Worm (Caenorhabditis elegans) whole organism, L1 larva: Measurements from ENCODE around the gene B0348.1.
A peak's percentile ranks its signal among the peaks of the same experiment; 100 is the strongest.

Source experiments
- C04F5.9 ChIP-seq: sonication (generic microtip); optimal IDR thresholded peaks from 2 replicates; lab custom pipeline; 2016; ENCODE audit warnings: missing genetic modification characterization, missing compliant biosample characterization
- C16A3.4 ChIP-seq: fragments of 150-350 bp; optimal IDR thresholded peaks from 2 replicates; lab custom pipeline; 2014; ENCODE audit warnings: missing biosample characterization, missing genetic modification characterization
- F16B12.6 ChIP-seq: fragments of 150-350 bp; optimal IDR thresholded peaks from 2 replicates; lab custom pipeline; 2014; ENCODE audit warnings: missing biosample characterization, missing genetic modification characterization
- aha-1 ChIP-seq: fragments of 150-350 bp; optimal IDR thresholded peaks from 2 replicates; lab custom pipeline; 2014; ENCODE audit warnings: missing biosample characterization, missing genetic modification characterization
- alr-1 ChIP-seq: fragments of 200-800 bp; sonication (Bioruptor generic); optimal IDR thresholded peaks from 2 replicates; lab custom pipeline; 2018; ENCODE audit warnings: borderline replicate concordance, mild to moderate bottlenecking, missing genetic modification characterization, missing compliant biosample characterization
- blmp-1 ChIP-seq: fragments of 150-350 bp; optimal IDR thresholded peaks from 2 replicates; lab custom pipeline; 2014; ENCODE audit warnings: missing biosample characterization, missing genetic modification characterization
- ceh-8 ChIP-seq: fragments of 200-800 bp; sonication (Bioruptor generic); optimal IDR thresholded peaks from 2 replicates; lab custom pipeline; 2018; ENCODE audit warnings: mild to moderate bottlenecking, missing genetic modification characterization, moderate library complexity, missing compliant biosample characterization
- ceh-82 ChIP-seq, 3 experiments: fragments of 150-350 bp in 1 of 3; sonication (generic microtip) in 2 of 3; optimal IDR thresholded peaks; 2 replicates each; lab custom pipeline; 2014 to 2017; ENCODE audit warnings: missing biosample characterization in 3 of 3, missing genetic modification characterization in 3 of 3
- ceh-88 ChIP-seq: fragments of 200-800 bp; sonication (Bioruptor generic); IDR thresholded peaks from 2 replicates; pipeline ENCODE4 v1.3.6; 2022; ENCODE audit warnings: missing genetic modification characterization, missing compliant biosample characterization
- ceh-90 ChIP-seq: sonication (generic microtip); optimal IDR thresholded peaks from 2 replicates; lab custom pipeline; 2016; ENCODE audit warnings: missing genetic modification characterization, missing compliant biosample characterization
- ces-1 ChIP-seq: fragments of 150-350 bp; optimal IDR thresholded peaks from 2 replicates; lab custom pipeline; 2014; ENCODE audit warnings: missing biosample characterization, missing genetic modification reagents, missing genetic modification characterization
- dsc-1 ChIP-seq: sonication (generic microtip); optimal IDR thresholded peaks from 2 replicates; lab custom pipeline; 2016; ENCODE audit warnings: mild to moderate bottlenecking, missing genetic modification characterization, missing compliant biosample characterization
- efl-1 ChIP-seq, 4 experiments: fragments of 150-350 bp; optimal IDR thresholded peaks in 3 of 4; peaks in 1 of 4; 1 replicate in 1 of 4; 2 replicates in 3 of 4; lab custom pipeline; 2014; ENCODE audit warnings: missing biosample characterization in 2 of 4, missing genetic modification characterization in 2 of 4, missing genetic modification reagents in 2 of 4
- egl-13 ChIP-seq: sonication (generic microtip); optimal IDR thresholded peaks from 2 replicates; lab custom pipeline; 2016; ENCODE audit warnings: missing genotype, missing genetic modification reagents, missing genetic modification characterization, missing compliant biosample characterization
- elt-3 ChIP-seq, 6 experiments: fragments of 150-350 bp in 1 of 6; sonication (generic microtip); optimal IDR thresholded peaks; 2 replicates each; lab custom pipeline; 2017 to 2018; ENCODE audit warnings: missing biosample characterization in 6 of 6, missing genetic modification characterization in 6 of 6, inconsistent platforms in 1 of 6
- ets-5 ChIP-seq: fragments of 200-800 bp; sonication (Bioruptor generic); IDR thresholded peaks from 2 replicates; pipeline ENCODE4 v1.3.6; 2022; ENCODE audit warnings: missing genetic modification characterization, missing compliant biosample characterization
- fkh-10 ChIP-seq: sonication (generic microtip); optimal IDR thresholded peaks from 2 replicates; lab custom pipeline; 2017; ENCODE audit warnings: missing biosample characterization, missing genetic modification reagents, missing genetic modification characterization
- fkh-4 ChIP-seq: sonication (generic microtip); optimal IDR thresholded peaks from 2 replicates; lab custom pipeline; 2016; ENCODE audit warnings: missing compliant biosample characterization, missing genetic modification characterization, borderline replicate concordance
- fos-1 ChIP-seq: fragments of 150-350 bp; optimal IDR thresholded peaks from 2 replicates; lab custom pipeline; 2014; ENCODE audit warnings: missing biosample characterization, missing genetic modification characterization
- irx-1 ChIP-seq: sonication (generic microtip); optimal IDR thresholded peaks from 2 replicates; lab custom pipeline; 2016; ENCODE audit warnings: missing genetic modification characterization, missing compliant biosample characterization
- isw-1 ChIP-seq: fragments of 200-800 bp; sonication (Bioruptor generic); IDR thresholded peaks from 2 replicates; pipeline ENCODE4 v1.3.6; 2022; ENCODE audit warnings: missing genetic modification characterization, missing compliant biosample characterization
- jun-1 ChIP-seq: fragments of 150-350 bp; optimal IDR thresholded peaks from 2 replicates; lab custom pipeline; 2014; ENCODE audit warnings: missing biosample characterization, missing genetic modification reagents, missing genetic modification characterization
- lin-13 ChIP-seq: fragments of 150-350 bp; optimal IDR thresholded peaks from 2 replicates; lab custom pipeline; 2014; ENCODE audit warnings: missing biosample characterization, missing genetic modification reagents, missing genetic modification characterization
- lin-15B ChIP-seq: fragments of 150-350 bp; sonication (generic microtip); optimal IDR thresholded peaks from 3 replicates; lab custom pipeline; 2014; ENCODE audit warnings: missing biosample characterization, missing genetic modification characterization
- lin-35 ChIP-seq, 2 experiments: fragments of 150-350 bp; optimal IDR thresholded peaks; 2 replicates each; lab custom pipeline; 2014; ENCODE audit warnings: missing biosample characterization in 2 of 2, missing genetic modification characterization in 2 of 2, missing genetic modification reagents in 2 of 2
- lin-39 ChIP-seq: fragments of 150-350 bp; optimal IDR thresholded peaks from 2 replicates; lab custom pipeline; 2014; ENCODE audit warnings: missing biosample characterization, missing genetic modification reagents, missing genetic modification characterization
- lir-3 ChIP-seq: sonication (generic microtip); optimal IDR thresholded peaks from 2 replicates; lab custom pipeline; 2016; ENCODE audit warnings: mild to moderate bottlenecking, missing genetic modification characterization, moderate library complexity, missing compliant biosample characterization; ENCODE audit not compliant: poor library complexity
- lsy-2 ChIP-seq, 2 experiments: fragments of 150-350 bp; optimal IDR thresholded peaks; 2 replicates each; lab custom pipeline; 2014; ENCODE audit warnings: missing biosample characterization in 2 of 2, missing genetic modification characterization in 2 of 2
- mdl-1 ChIP-seq, 2 experiments: fragments of 150-350 bp; optimal IDR thresholded peaks; 2 replicates each; lab custom pipeline; 2014 to 2017; ENCODE audit warnings: missing biosample characterization in 2 of 2, missing genetic modification characterization in 2 of 2, inconsistent platforms in 1 of 2
- mef-2 ChIP-seq: fragments of 150-350 bp; optimal IDR thresholded peaks from 2 replicates; lab custom pipeline; 2014; ENCODE audit warnings: missing biosample characterization, missing genetic modification characterization
- nhr-11 ChIP-seq: fragments of 150-350 bp; optimal IDR thresholded peaks from 2 replicates; lab custom pipeline; 2014; ENCODE audit warnings: missing biosample characterization, missing genetic modification characterization
- nhr-12 ChIP-seq: sonication (generic microtip); optimal IDR thresholded peaks from 2 replicates; lab custom pipeline; 2017; ENCODE audit warnings: missing biosample characterization, missing genetic modification characterization
- nhr-20 ChIP-seq: sonication (generic microtip); optimal IDR thresholded peaks from 2 replicates; lab custom pipeline; 2016; ENCODE audit warnings: mild to moderate bottlenecking, missing genetic modification characterization, missing compliant biosample characterization
- nhr-237 ChIP-seq: fragments of 150-350 bp; optimal IDR thresholded peaks from 2 replicates; lab custom pipeline; 2014; ENCODE audit warnings: missing biosample characterization, missing genetic modification characterization
- nhr-28 ChIP-seq: fragments of 150-350 bp; optimal IDR thresholded peaks from 2 replicates; lab custom pipeline; 2014; ENCODE audit warnings: missing biosample characterization, missing genetic modification characterization
- nhr-76 ChIP-seq: sonication (generic microtip); optimal IDR thresholded peaks from 2 replicates; lab custom pipeline; 2017; ENCODE audit warnings: missing biosample characterization, missing genetic modification characterization
- nhr-77 ChIP-seq: fragments of 150-350 bp; optimal IDR thresholded peaks from 2 replicates; lab custom pipeline; 2014; ENCODE audit warnings: missing biosample characterization, missing genetic modification characterization
- nhr-84 ChIP-seq: sonication (generic microtip); optimal IDR thresholded peaks from 2 replicates; lab custom pipeline; 2017; ENCODE audit warnings: missing biosample characterization, missing genetic modification characterization
- nhr-90 ChIP-seq: sonication (generic microtip); optimal IDR thresholded peaks from 2 replicates; lab custom pipeline; 2016; ENCODE audit warnings: mild to moderate bottlenecking, missing genetic modification characterization, missing compliant biosample characterization; ENCODE audit not compliant: poor library complexity
- pqm-1 ChIP-seq: sonication (generic microtip); optimal IDR thresholded peaks from 3 replicates; lab custom pipeline; 2017; ENCODE audit warnings: missing biosample characterization, missing genetic modification characterization
- snu-23 ChIP-seq: sonication (generic microtip); optimal IDR thresholded peaks from 2 replicates; lab custom pipeline; 2016; ENCODE audit warnings: missing genetic modification characterization, missing compliant biosample characterization
- sptf-1 ChIP-seq: fragments of 150-350 bp; optimal IDR thresholded peaks from 2 replicates; lab custom pipeline; 2014; ENCODE audit warnings: missing biosample characterization, missing genetic modification characterization
- swsn-7 ChIP-seq: sonication (generic microtip); optimal IDR thresholded peaks from 2 replicates; lab custom pipeline; 2016; ENCODE audit warnings: missing genetic modification characterization, missing compliant biosample characterization
- tbx-2 ChIP-seq: sonication (generic microtip); optimal IDR thresholded peaks from 2 replicates; lab custom pipeline; 2016; ENCODE audit warnings: missing genetic modification characterization, missing compliant biosample characterization
- tlp-1 ChIP-seq: fragments of 150-350 bp; optimal IDR thresholded peaks from 2 replicates; lab custom pipeline; 2014; ENCODE audit warnings: missing biosample characterization, missing genetic modification characterization
- unc-30 ChIP-seq: sonication (generic microtip); optimal IDR thresholded peaks from 2 replicates; lab custom pipeline; 2017; ENCODE audit warnings: missing biosample characterization, missing genetic modification characterization
- xbp-1 ChIP-seq: sonication (generic microtip); optimal IDR thresholded peaks from 2 replicates; lab custom pipeline; 2016; ENCODE audit warnings: missing genetic modification characterization, missing compliant biosample characterization
- ztf-11 ChIP-seq, 2 experiments: sonication (generic microtip); optimal IDR thresholded peaks; 2 replicates each; lab custom pipeline; 2016 to 2017; ENCODE audit warnings: missing genetic modification characterization in 2 of 2, missing biosample characterization in 1 of 2, missing compliant biosample characterization in 1 of 2
- ztf-4 ChIP-seq: fragments of 150-350 bp; optimal IDR thresholded peaks from 2 replicates; lab custom pipeline; 2014; ENCODE audit warnings: missing biosample characterization, missing genetic modification characterization

Gene B0348.1

ce11 chrV:7778-8445 lies 40.8 kb upstream of the B0348.1 start, which contains the start of gene ife-3 (continued):
- 0 out of 2 replicates have a peak, but pooled peaks have one; percentile 1 for TF ChIP-seq isw-1 (GFP tag; lab: Robert Waterston, UW)
- TF ChIP-seq nhr-237 (tag; lab: Kevin White, UChicago) = no peak

ce11 chrV:8716-9246 lies 39.9 kb upstream of the B0348.1 start, which contains the start of gene B0348.10:
Gene B0348.10 (minus strand): TSS chrV:8739.
- TF ChIP-seq fkh-10 (GFP tag; lab: Kevin White, UChicago) (peak; percentile 37), nhr-77 (tag; lab: Kevin White, UChicago) (peak; percentile 10), nhr-20 (tag; lab: Kevin White, UChicago) (peak; percentile 73), fkh-4 (tag; lab: Kevin White, UChicago) (no peak), nhr-12 (no peak), ceh-8 (GFP tag; lab: Kevin White, UChicago) (peak; percentile 15), ces-1 (GFP tag; lab: Kevin White, UChicago) (no peak), lin-39 (no peak), ets-5 (GFP tag; lab: Robert Waterston, UW) (no peak), nhr-11 (no peak), pqm-1 (no peak), lin-35 (GFP tag; optimal IDR thresholded peaks at IDR 0.05; lab: Kevin White, UChicago) (peak; percentile 80 to 83), lin-13 (GFP tag; lab: Kevin White, UChicago) (peak; percentile 24), ceh-88 (GFP tag; lab: Robert Waterston, UW) (peak; percentile 58; the same call in 1 of the 2 replicates), tlp-1 (tag; lab: Kevin White, UChicago) (no peak), aha-1 (tag; lab: Kevin White, UChicago) (no peak), irx-1 (tag; lab: Kevin White, UChicago) (peak; percentile 29), lsy-2 (tag; optimal IDR thresholded peaks at IDR 0.05; lab: Kevin White, UChicago) (peak; percentile 69 to 79), lir-3 (peak; percentile 56), mdl-1 (tag; optimal IDR thresholded peaks at IDR 0.05; lab: Kevin White, UChicago) (peak in 1 of 2 experiments; percentile 41), unc-30 (tag; lab: Kevin White, UChicago) (no peak), ztf-11 (tag; optimal IDR thresholded peaks at IDR 0.05; lab: Kevin White, UChicago) (peak in 1 of 2 experiments; percentile 49), ceh-90 (tag; lab: Kevin White, UChicago) (no peak), nhr-76 (tag; lab: Kevin White, UChicago) (no peak), elt-3 (tag; optimal IDR thresholded peaks at IDR 0.05; lab: Kevin White, UChicago) (no peak), sptf-1 (tag; lab: Kevin White, UChicago) (no peak), ztf-4 (tag; lab: Kevin White, UChicago) (peak; percentile 78), xbp-1 (tag; lab: Kevin White, UChicago) (peak; percentile 68), jun-1 (tag; lab: Kevin White, UChicago) (peak; percentile 63), lin-15B (peak; percentile 14), blmp-1 (peak; percentile 12), efl-1 (optimal IDR thresholded peaks at IDR 0.05; lab: Kevin White, UChicago) (peak; percentile 67 to 78), efl-1 (GFP tag; optimal IDR thresholded peaks at IDR 0.05 in 1 of 2; lab: Kevin White, UChicago) (peak; percentile 60 to 96), egl-13 (peak; percentile 85), snu-23 (GFP tag; lab: Kevin White, UChicago) (peak; percentile 86), isw-1 (GFP tag; lab: Robert Waterston, UW) (peak; percentile 61), mef-2 (tag; lab: Kevin White, UChicago) (no peak), C04F5.9 (tag; lab: Kevin White, UChicago) (no peak), nhr-84 (no peak), nhr-28 (no peak), ceh-82 (tag; optimal IDR thresholded peaks at IDR 0.05; lab: Kevin White, UChicago) (peak; percentile 34 to 81 (median 70)), C16A3.4 (peak; percentile 43), alr-1 (tag; lab: Kevin White, UChicago) (no peak), F16B12.6 (tag; lab: Kevin White, UChicago) (no peak), dsc-1 (peak; percentile 62), swsn-7 (tag; lab: Kevin White, UChicago) (peak; percentile 88), tbx-2 (tag; lab: Kevin White, UChicago) (peak; percentile 84), fos-1 (peak; percentile 65), nhr-90 (tag; lab: Kevin White, UChicago) (peak; percentile 43)
